Worm (Caenorhabditis elegans) whole organism, L4/young adult: ENCODE measurements around the gene M110.10.

Source experiments
- W03F9.2 ChIP-seq: fragments of 150-350 bp; optimal IDR thresholded peaks from 2 replicates; lab custom pipeline; 2014; ENCODE audit warnings: missing biosample characterization, missing genetic modification characterization
- dao-5 ChIP-seq: sonication (generic microtip); optimal IDR thresholded peaks from 2 replicates; lab custom pipeline; 2016; ENCODE audit warnings: missing genotype, missing genetic modification characterization, moderate library complexity, missing compliant biosample characterization
- him-1 ChIP-seq: sonication (generic microtip); optimal IDR thresholded peaks from 2 replicates; lab custom pipeline; 2016; ENCODE audit warnings: missing genotype, missing genetic modification reagents, missing genetic modification characterization, missing compliant biosample characterization

DNA sequence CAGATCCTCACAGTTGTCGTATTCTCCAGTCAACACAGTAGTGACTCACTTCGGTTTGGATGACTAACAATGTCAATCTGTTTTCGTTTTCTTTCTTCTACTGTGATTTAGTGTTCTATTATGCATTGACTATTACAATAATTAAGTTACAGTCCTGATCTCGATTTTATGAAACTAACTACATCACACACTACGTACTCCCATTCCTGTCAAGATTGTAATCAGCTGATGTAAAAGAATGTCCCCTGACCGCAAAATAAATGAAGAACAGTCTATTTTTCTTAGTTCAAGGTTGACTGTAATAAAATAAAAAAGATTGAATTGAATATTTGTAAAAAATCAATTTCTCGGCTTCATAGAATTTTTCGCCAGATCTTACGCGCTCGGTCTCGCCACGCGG lies 11.1 kb upstream of the M110.10 start:
- TF ChIP-seq dao-5 (tag; lab: Kevin White, UChicago), result no peak
- TF ChIP-seq him-1 (tag; lab: Kevin White, UChicago), result no peak
- TF ChIP-seq W03F9.2 (tag; lab: Kevin White, UChicago), result no peak
